Fruit fly (Drosophila melanogaster): ENCODE data around the gene CG14439.

DNA sequence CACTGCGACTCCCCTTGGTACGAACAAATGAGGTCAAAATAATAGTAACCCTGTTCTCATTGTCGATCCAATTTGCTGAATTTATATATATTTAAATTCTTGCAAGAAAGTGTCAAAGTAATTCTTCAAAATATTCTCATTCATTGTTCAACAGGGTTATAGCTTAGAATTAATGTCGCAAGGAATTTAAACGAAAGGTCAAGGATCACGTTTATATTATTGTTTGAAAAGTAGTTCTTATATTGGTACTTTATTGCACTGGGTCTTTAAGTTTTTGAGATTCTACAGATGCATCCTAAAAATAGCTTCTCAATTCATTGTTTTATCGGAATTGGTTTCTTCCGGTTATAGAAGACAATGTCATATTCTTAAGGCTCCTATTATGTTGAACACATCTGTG, 43.4 kb upstream of the CG14439 start:
- TF ChIP-seq insv (optimal IDR thresholded peaks at IDR 0.05) (no peak), Sin3A (optimal IDR thresholded peaks at IDR 0.05) (no peak), psq (optimal IDR thresholded peaks at IDR 0.05) (no peak), ttk (optimal IDR thresholded peaks at IDR 0.05) (no peak), h (optimal IDR thresholded peaks at IDR 0.05) (no peak), Myc (optimal IDR thresholded peaks at IDR 0.05) (no peak)

All from Kc167 (cell line).